Fruit fly (Drosophila melanogaster) S2 (cell line): ENCODE results near the gene pix.
A peak's percentile ranks its signal among the peaks of the same experiment; 100 is the strongest.

Experiments used
- CG8478 ChIP-seq: fragments of >200 bp; optimal IDR thresholded peaks from 2 replicates; lab custom pipeline; 2018
- CTCF ChIP-seq, 2 experiments: fragments of >200 bp; optimal IDR thresholded peaks; 2 replicates each; lab custom pipeline; 2018

Gene pix

dm6 chr3L:8996899-8997685 is 22.5 kb upstream of the pix start:
- TF ChIP-seq CTCF (optimal IDR thresholded peaks at IDR 0.05; lab: Kevin White, UChicago) (no peak), CG8478 (no peak)

dm6 chr3L:8996173-8996767 is 21.7 kb upstream of the pix start:
- TF ChIP-seq CTCF (optimal IDR thresholded peaks at IDR 0.05; lab: Kevin White, UChicago) (no peak), CG8478 (no peak)

DNA sequence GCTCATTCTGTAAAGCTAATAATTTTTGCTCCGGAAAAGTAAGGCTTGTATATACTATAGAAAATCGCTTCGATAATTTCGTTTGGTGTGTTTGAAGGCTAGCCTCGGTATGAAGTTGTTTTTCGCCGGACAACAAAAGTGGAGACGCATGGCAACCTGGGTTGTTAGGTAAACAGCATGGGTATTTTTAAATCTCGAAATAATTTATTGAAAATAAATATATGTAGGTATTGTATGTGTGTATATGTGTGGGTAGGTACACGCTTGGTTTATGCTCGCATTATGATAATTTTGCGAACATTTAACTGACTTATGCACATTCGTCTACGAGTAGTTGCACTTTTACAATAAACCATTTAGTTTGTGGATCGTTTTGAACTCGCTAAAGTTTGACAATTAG is 15.6 kb upstream of the pix start, which contains the start of gene CG5280:
Gene CG5280, minus strand, starts transcription at position 101 of the 400 bp plus-strand sequence.
- TF ChIP-seq CG8478 (no peak), CTCF (optimal IDR thresholded peaks at IDR 0.05; lab: Kevin White, UChicago) (no peak)

- no peak for TF ChIP-seq CG8478
- peak in 1 of 2 experiments; percentile 47 for TF ChIP-seq CTCF (optimal IDR thresholded peaks at IDR 0.05; lab: Kevin White, UChicago)
Observed at dm6 chr3L:8986582-8986981, 12.0 kb upstream of the pix start, which contains the start of gene CG5068. Gene CG5068 (plus strand): TSS chr3L:8986710.

DNA sequence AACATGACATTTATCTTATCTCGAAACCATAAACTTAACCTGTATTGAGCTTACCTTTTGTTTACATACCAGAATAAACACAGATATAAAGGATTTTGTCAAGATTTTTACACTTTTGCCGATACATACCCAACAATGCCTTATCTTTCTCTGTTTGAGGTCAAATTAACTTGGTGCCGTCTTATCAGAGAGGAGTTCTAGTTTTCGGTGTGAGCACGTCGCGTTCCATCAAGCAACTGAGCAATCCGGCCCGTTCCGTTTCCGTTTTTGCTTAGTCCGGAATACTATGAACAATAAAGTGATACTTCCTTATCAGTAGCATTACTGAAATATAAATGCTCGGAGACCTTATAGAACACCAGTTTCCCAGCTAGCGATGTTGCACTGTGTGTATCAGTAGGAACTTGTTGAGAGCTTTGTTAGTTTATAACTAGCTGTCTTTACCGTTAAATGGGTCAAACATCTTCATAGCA is 11.3 kb upstream of the pix start, which contains the start of gene Galk:
Gene Galk, minus strand, starts transcription at position 244 of the 473 bp plus-strand sequence.
- TF ChIP-seq CTCF (optimal IDR thresholded peaks at IDR 0.05; lab: Kevin White, UChicago) (no peak), CG8478 (no peak)

DNA sequence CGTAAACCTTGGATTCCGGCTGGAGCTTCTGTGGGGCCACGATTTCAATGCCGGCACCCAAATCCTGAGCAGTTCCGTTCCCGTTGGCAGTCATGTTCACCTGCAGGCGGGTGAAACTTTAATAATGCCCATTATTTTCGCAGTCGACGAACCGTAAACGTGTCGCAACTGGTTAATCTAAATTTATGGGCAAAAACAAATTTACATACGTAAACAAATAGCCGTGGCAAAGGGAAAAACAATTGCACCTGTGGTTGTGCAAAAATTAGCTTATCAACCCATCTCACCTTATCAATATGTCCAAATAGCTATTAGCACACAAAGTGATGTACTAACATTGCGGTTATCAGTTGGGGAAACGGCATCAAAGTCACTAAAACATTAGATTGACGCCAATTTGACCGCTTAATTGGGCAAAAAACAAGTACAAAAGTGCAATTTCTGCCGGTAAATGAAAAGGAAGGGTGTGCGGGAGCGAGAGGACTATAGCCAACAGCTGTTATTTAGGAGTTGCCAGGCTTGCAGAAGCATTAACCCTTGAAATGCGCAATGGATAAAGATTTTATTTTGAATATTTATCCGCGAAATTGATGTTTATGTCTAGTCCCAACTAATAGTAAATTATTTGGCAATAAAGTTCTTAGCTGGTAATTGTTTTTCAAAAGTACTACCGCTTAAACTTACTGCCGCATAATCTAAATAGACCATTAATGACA is 10.7 kb upstream of the pix start:
- TF ChIP-seq CTCF (optimal IDR thresholded peaks at IDR 0.05; lab: Kevin White, UChicago) (no peak), CG8478 (no peak)

dm6 chr3L:8982044-8982443 is 7.5 kb upstream of the pix start:
- TF ChIP-seq CTCF (optimal IDR thresholded peaks at IDR 0.05; lab: Kevin White, UChicago) (no peak), CG8478 (no peak)

dm6 chr3L:8981495-8981894 is 6.9 kb upstream of the pix start, which contains the start of gene CG13314:
Gene CG13314 (plus strand): TSS chr3L:8981795.
- no peak for TF ChIP-seq CTCF (optimal IDR thresholded peaks at IDR 0.05; lab: Kevin White, UChicago)

DNA sequence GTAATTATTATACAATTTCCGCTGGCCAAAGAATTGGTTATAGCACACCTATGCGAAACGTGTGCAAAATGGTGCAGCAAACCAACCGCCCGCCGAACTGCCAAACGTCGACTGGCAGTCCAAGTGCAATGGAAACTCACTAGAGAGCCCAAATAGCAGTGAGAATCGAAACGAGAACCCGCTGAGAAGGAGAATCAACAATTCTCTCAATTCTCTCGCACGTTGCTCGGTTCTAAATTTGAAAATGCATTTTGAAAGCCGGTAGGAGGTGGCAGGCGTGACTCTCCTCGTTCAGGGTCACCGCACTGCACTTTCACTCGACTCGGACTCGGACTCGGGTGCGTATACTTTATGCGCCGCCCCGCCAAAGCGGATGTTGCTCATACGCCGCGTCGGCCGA is 5.2 kb upstream of the pix start, which contains the start of gene CG5644:
Gene CG5644, minus strand, starts transcription at position 101 of the 400 bp plus-strand sequence.
- TF ChIP-seq CTCF (optimal IDR thresholded peaks at IDR 0.05; lab: Kevin White, UChicago), result no peak
- TF ChIP-seq CG8478, result no peak

DNA sequence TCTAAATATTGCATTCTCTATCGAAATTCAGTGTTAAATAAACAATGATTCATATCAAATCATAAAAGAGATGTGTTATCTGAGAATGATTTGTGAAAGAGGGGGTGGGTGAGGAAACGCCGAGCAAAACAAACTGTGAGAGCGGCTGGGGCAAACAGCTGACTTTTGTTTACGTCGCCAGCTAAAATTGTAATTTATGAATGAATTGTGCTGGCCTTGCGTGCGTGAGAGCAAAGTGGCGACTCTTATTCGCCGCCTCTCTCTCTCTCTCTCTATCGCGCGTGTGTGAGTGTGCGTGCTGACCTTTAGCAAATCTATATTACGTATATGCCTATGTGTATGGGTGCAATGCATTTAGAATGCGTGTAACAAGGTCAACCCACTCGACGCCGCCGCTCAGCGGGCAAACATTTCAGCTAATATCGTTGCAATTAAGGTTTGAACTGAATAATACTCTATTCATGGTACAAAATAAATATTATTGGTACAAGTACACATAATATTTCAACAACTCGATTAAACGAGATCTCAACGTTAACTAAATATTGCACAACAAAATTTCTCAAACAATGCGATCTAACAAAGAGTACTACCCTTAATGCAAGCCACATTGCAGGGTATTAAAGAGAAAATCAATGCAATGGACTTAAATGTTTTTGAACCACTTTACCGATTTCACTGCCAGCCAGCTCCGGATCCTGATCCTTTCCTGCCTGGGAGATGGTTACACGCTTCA is 4.3 kb upstream of the pix start:
- TF ChIP-seq CTCF (optimal IDR thresholded peaks at IDR 0.05; lab: Kevin White, UChicago), result no peak
- TF ChIP-seq CG8478, result no peak

DNA sequence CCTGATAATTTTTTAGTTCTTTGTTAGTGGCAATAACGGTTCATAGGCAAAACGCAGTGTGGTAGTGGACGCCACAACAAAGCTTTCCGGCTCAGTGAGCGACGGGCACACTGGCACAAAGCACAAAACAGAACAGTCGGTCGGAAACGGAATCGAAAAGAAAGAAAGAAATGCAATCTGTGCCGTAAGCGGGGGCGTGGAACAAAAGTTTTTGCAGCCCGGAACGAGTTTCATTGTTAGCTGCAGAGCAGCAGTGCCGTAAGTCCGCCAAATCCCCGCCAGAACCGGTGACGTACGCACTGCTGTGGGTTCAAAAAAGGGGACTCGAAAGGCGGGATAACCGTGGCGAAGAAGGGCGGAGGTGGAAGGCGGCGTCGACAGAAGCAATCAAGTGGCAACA is 6.1 kb downstream of the pix start, which contains the start of gene CG5026:
Gene CG5026, plus strand, starts transcription at position 92 of the 400 bp plus-strand sequence.
- no peak for TF ChIP-seq CG8478
- TF ChIP-seq CTCF (optimal IDR thresholded peaks at IDR 0.05; lab: Kevin White, UChicago), result no peak

dm6 chr3L:8966324-8967011 is 8.1 kb downstream of the pix start, which contains the start of the genes CG5653 and CG5021:
Gene CG5653 (minus strand): TSS chr3L:8966374.
Gene CG5021 (plus strand): TSS chr3L:8966829.
- TF ChIP-seq CG8478 (no peak), CTCF (optimal IDR thresholded peaks at IDR 0.05; lab: Kevin White, UChicago) (no peak)

DNA sequence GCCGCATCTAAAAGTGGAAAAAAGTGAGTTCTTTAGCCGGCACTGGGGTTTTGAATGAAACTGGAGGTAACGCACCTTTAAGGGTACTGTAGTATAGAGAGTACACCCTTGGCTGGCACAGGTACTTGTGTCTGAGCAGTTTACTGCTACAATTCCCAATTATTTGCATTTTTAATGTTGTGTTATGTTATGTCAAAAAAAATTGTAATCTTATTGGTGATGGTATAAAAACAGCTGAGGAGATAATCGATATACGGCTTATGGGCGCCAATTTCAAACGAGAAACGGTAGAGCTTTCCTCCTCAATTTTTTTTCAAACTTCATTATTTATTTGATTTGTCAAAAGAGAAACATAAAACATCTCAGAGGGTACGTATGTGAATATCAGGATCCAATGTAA is 10.1 kb downstream of the pix start, which contains the start of gene ValRS-m:
Gene ValRS-m, minus strand, starts transcription at position 312 of the 400 bp plus-strand sequence.
- TF ChIP-seq CG8478, result no peak
- TF ChIP-seq CTCF (optimal IDR thresholded peaks at IDR 0.05; lab: Kevin White, UChicago), result no peak

DNA sequence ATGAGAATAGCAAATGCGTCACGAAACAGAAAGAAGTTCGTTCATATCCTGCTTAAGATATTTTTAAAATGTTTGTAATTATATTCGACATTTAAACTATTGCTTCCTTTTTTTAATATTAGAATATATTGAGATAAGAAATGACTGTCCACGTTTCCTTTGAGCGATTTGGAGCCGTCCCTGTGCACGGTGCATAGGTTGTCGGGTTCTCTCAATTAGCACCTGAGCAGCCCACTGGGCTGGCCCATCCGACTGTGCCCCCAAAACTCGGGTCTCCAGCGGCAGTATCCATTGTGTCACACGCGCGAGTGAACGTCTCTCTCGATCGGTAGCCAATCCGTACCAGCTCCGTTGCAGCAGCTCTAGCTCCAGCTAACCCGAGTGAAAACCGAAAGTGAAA is 16.0 kb downstream of the pix start, which contains the start of gene CG13313:
Gene CG13313, plus strand, starts transcription at position 301 of the 400 bp plus-strand sequence.
- TF ChIP-seq CTCF (optimal IDR thresholded peaks at IDR 0.05; lab: Kevin White, UChicago) (no peak), CG8478 (no peak)
